Worm (Caenorhabditis elegans) whole organism, L1 larva: ENCODE measurements around the gene hsp-110.

Experiments used
- C16A3.4 ChIP-seq: fragments of 150-350 bp; optimal IDR thresholded peaks from 2 replicates; lab custom pipeline; 2014; ENCODE audit warnings: missing biosample characterization, missing genetic modification characterization
- Y116A8C.19 ChIP-seq: sonication (generic microtip); optimal IDR thresholded peaks from 2 replicates; lab custom pipeline; 2016; ENCODE audit warnings: missing compliant biosample characterization, missing genetic modification characterization, borderline replicate concordance
- aha-1 ChIP-seq: fragments of 150-350 bp; optimal IDR thresholded peaks from 2 replicates; lab custom pipeline; 2014; ENCODE audit warnings: missing biosample characterization, missing genetic modification characterization
- aly-2 ChIP-seq: fragments of 150-350 bp; optimal IDR thresholded peaks from 2 replicates; lab custom pipeline; 2014; ENCODE audit warnings: missing biosample characterization, missing genetic modification characterization
- blmp-1 ChIP-seq: fragments of 150-350 bp; optimal IDR thresholded peaks from 2 replicates; lab custom pipeline; 2014; ENCODE audit warnings: missing biosample characterization, missing genetic modification characterization
- ceh-8 ChIP-seq: fragments of 200-800 bp; sonication (Bioruptor generic); optimal IDR thresholded peaks from 2 replicates; lab custom pipeline; 2018; ENCODE audit warnings: mild to moderate bottlenecking, missing genetic modification characterization, moderate library complexity, missing compliant biosample characterization
- ceh-90 ChIP-seq: sonication (generic microtip); optimal IDR thresholded peaks from 2 replicates; lab custom pipeline; 2016; ENCODE audit warnings: missing genetic modification characterization, missing compliant biosample characterization
- dpl-1 ChIP-seq, 3 experiments: fragments of 150-350 bp in 2 of 3; sonication (generic microtip) in 1 of 3; optimal IDR thresholded peaks; 2 replicates each; lab custom pipeline; 2014 to 2017; ENCODE audit warnings: missing biosample characterization in 3 of 3, missing genetic modification characterization in 3 of 3, missing genetic modification reagents in 3 of 3
- dsc-1 ChIP-seq: sonication (generic microtip); optimal IDR thresholded peaks from 2 replicates; lab custom pipeline; 2016; ENCODE audit warnings: mild to moderate bottlenecking, missing genetic modification characterization, missing compliant biosample characterization
- efl-1 ChIP-seq, 4 experiments: fragments of 150-350 bp; optimal IDR thresholded peaks in 3 of 4; peaks in 1 of 4; 1 replicate in 1 of 4; 2 replicates in 3 of 4; lab custom pipeline; 2014; ENCODE audit warnings: missing biosample characterization in 2 of 4, missing genetic modification characterization in 2 of 4, missing genetic modification reagents in 2 of 4
- efl-3 ChIP-seq: fragments of 200-800 bp; sonication (Bioruptor generic); optimal IDR thresholded peaks from 2 replicates; lab custom pipeline; 2018; ENCODE audit warnings: mild to moderate bottlenecking, missing genetic modification characterization, missing compliant biosample characterization
- egl-13 ChIP-seq: sonication (generic microtip); optimal IDR thresholded peaks from 2 replicates; lab custom pipeline; 2016; ENCODE audit warnings: missing genotype, missing genetic modification reagents, missing genetic modification characterization, missing compliant biosample characterization
- elt-2 ChIP-seq: sonication (generic microtip); optimal IDR thresholded peaks from 2 replicates; lab custom pipeline; 2016; ENCODE audit warnings: missing genetic modification characterization, mild to moderate bottlenecking, inconsistent platforms, missing compliant biosample characterization, missing genetic modification reagents
- elt-3 ChIP-seq, 6 experiments: fragments of 150-350 bp in 1 of 6; sonication (generic microtip); optimal IDR thresholded peaks; 2 replicates each; lab custom pipeline; 2017 to 2018; ENCODE audit warnings: missing biosample characterization in 6 of 6, missing genetic modification characterization in 6 of 6, inconsistent platforms in 1 of 6
- ets-5 ChIP-seq: fragments of 200-800 bp; sonication (Bioruptor generic); IDR thresholded peaks from 2 replicates; pipeline ENCODE4 v1.3.6; 2022; ENCODE audit warnings: missing genetic modification characterization, missing compliant biosample characterization
- fkh-10 ChIP-seq: sonication (generic microtip); optimal IDR thresholded peaks from 2 replicates; lab custom pipeline; 2017; ENCODE audit warnings: missing biosample characterization, missing genetic modification reagents, missing genetic modification characterization
- fos-1 ChIP-seq: fragments of 150-350 bp; optimal IDR thresholded peaks from 2 replicates; lab custom pipeline; 2014; ENCODE audit warnings: missing biosample characterization, missing genetic modification characterization
- hlh-4 ChIP-seq: sonication (generic microtip); optimal IDR thresholded peaks from 2 replicates; lab custom pipeline; 2016; ENCODE audit warnings: mild to moderate bottlenecking, missing genetic modification characterization, missing compliant biosample characterization
- hpl-2 ChIP-seq: fragments of 150-350 bp; optimal IDR thresholded peaks from 2 replicates; lab custom pipeline; 2014; ENCODE audit warnings: missing biosample characterization, missing genetic modification reagents, missing genetic modification characterization
- irx-1 ChIP-seq: sonication (generic microtip); optimal IDR thresholded peaks from 2 replicates; lab custom pipeline; 2016; ENCODE audit warnings: missing genetic modification characterization, missing compliant biosample characterization
- isw-1 ChIP-seq: fragments of 200-800 bp; sonication (Bioruptor generic); IDR thresholded peaks from 2 replicates; pipeline ENCODE4 v1.3.6; 2022; ENCODE audit warnings: missing genetic modification characterization, missing compliant biosample characterization
- lin-14 ChIP-seq: fragments of 200-800 bp; sonication (Bioruptor generic); optimal IDR thresholded peaks from 2 replicates; lab custom pipeline; 2018; ENCODE audit warnings: mild to moderate bottlenecking, missing genetic modification characterization, moderate library complexity, missing compliant biosample characterization
- lin-15B ChIP-seq: fragments of 150-350 bp; sonication (generic microtip); optimal IDR thresholded peaks from 3 replicates; lab custom pipeline; 2014; ENCODE audit warnings: missing biosample characterization, missing genetic modification characterization
- lir-3 ChIP-seq: sonication (generic microtip); optimal IDR thresholded peaks from 2 replicates; lab custom pipeline; 2016; ENCODE audit warnings: mild to moderate bottlenecking, missing genetic modification characterization, moderate library complexity, missing compliant biosample characterization; ENCODE audit not compliant: poor library complexity
- lsy-2 ChIP-seq, 2 experiments: fragments of 150-350 bp; optimal IDR thresholded peaks; 2 replicates each; lab custom pipeline; 2014; ENCODE audit warnings: missing biosample characterization in 2 of 2, missing genetic modification characterization in 2 of 2
- mep-1 ChIP-seq: fragments of 150-350 bp; optimal IDR thresholded peaks from 2 replicates; lab custom pipeline; 2014; ENCODE audit warnings: missing biosample characterization, missing genetic modification characterization
- nhr-12 ChIP-seq: sonication (generic microtip); optimal IDR thresholded peaks from 2 replicates; lab custom pipeline; 2017; ENCODE audit warnings: missing biosample characterization, missing genetic modification characterization
- nhr-47 ChIP-seq: sonication (generic microtip); optimal IDR thresholded peaks from 2 replicates; lab custom pipeline; 2016; ENCODE audit warnings: mild to moderate bottlenecking, missing genetic modification characterization, moderate library complexity, missing compliant biosample characterization
- nhr-71 ChIP-seq: sonication (generic microtip); optimal IDR thresholded peaks from 2 replicates; lab custom pipeline; 2016; ENCODE audit warnings: mild to moderate bottlenecking, missing genetic modification characterization, moderate library complexity, missing compliant biosample characterization
- nhr-76 ChIP-seq: sonication (generic microtip); optimal IDR thresholded peaks from 2 replicates; lab custom pipeline; 2017; ENCODE audit warnings: missing biosample characterization, missing genetic modification characterization
- nhr-77 ChIP-seq: fragments of 150-350 bp; optimal IDR thresholded peaks from 2 replicates; lab custom pipeline; 2014; ENCODE audit warnings: missing biosample characterization, missing genetic modification characterization
- nhr-90 ChIP-seq: sonication (generic microtip); optimal IDR thresholded peaks from 2 replicates; lab custom pipeline; 2016; ENCODE audit warnings: mild to moderate bottlenecking, missing genetic modification characterization, missing compliant biosample characterization; ENCODE audit not compliant: poor library complexity
- pag-3 ChIP-seq: sonication (generic microtip); optimal IDR thresholded peaks from 2 replicates; lab custom pipeline; 2017; ENCODE audit warnings: missing genetic modification characterization, mild to moderate bottlenecking, missing compliant biosample characterization, antibody characterized with exemption, borderline replicate concordance; ENCODE audit not compliant: insufficient read depth
- rnt-1 ChIP-seq: sonication (generic microtip); optimal IDR thresholded peaks from 2 replicates; lab custom pipeline; 2016; ENCODE audit warnings: mild to moderate bottlenecking, missing genetic modification characterization, moderate library complexity, missing compliant biosample characterization
- snu-23 ChIP-seq: sonication (generic microtip); optimal IDR thresholded peaks from 2 replicates; lab custom pipeline; 2016; ENCODE audit warnings: missing genetic modification characterization, missing compliant biosample characterization
- swsn-7 ChIP-seq: sonication (generic microtip); optimal IDR thresholded peaks from 2 replicates; lab custom pipeline; 2016; ENCODE audit warnings: missing genetic modification characterization, missing compliant biosample characterization
- tbx-2 ChIP-seq: sonication (generic microtip); optimal IDR thresholded peaks from 2 replicates; lab custom pipeline; 2016; ENCODE audit warnings: missing genetic modification characterization, missing compliant biosample characterization
- unc-130 ChIP-seq: fragments of 150-350 bp; optimal IDR thresholded peaks from 2 replicates; lab custom pipeline; 2017; ENCODE audit warnings: missing biosample characterization, missing genetic modification characterization, inconsistent platforms
- unc-30 ChIP-seq: sonication (generic microtip); optimal IDR thresholded peaks from 2 replicates; lab custom pipeline; 2017; ENCODE audit warnings: missing biosample characterization, missing genetic modification characterization
- unc-62 ChIP-seq: fragments of 150-350 bp; optimal IDR thresholded peaks from 2 replicates; lab custom pipeline; 2014; ENCODE audit warnings: missing biosample characterization, missing genetic modification reagents, missing genetic modification characterization
- unc-86 ChIP-seq: sonication (generic microtip); optimal IDR thresholded peaks from 2 replicates; lab custom pipeline; 2016; ENCODE audit warnings: missing genetic modification characterization, missing compliant biosample characterization
- vab-15 ChIP-seq: sonication (generic microtip); optimal IDR thresholded peaks from 2 replicates; lab custom pipeline; 2017; ENCODE audit warnings: missing genotype, mild to moderate bottlenecking, missing genetic modification characterization, missing compliant biosample characterization
- xbp-1 ChIP-seq: sonication (generic microtip); optimal IDR thresholded peaks from 2 replicates; lab custom pipeline; 2016; ENCODE audit warnings: missing genetic modification characterization, missing compliant biosample characterization
- zag-1 ChIP-seq: fragments of 150-350 bp; optimal IDR thresholded peaks from 2 replicates; lab custom pipeline; 2014; ENCODE audit warnings: missing biosample characterization, missing genetic modification characterization

The hsp-110 gene

ce11 chrIII:8409166-8409565 lies 37.5 kb downstream of the hsp-110 start, which contains the start of gene ZK353.9:
ZK353.9 (plus strand) TSS chrIII:8409496.
- no peak for TF ChIP-seq unc-62 (GFP tag; lab: Kevin White, UChicago)
- no peak for TF ChIP-seq tbx-2 (tag; lab: Kevin White, UChicago)
- TF ChIP-seq swsn-7 (tag; lab: Kevin White, UChicago): no peak
- TF ChIP-seq hlh-4 (tag; lab: Kevin White, UChicago): no peak
- TF ChIP-seq vab-15 (tag; lab: Kevin White, UChicago): no peak
- TF ChIP-seq nhr-76: no peak
- TF ChIP-seq lsy-2 (tag; optimal IDR thresholded peaks at IDR 0.05; lab: Kevin White, UChicago): no peak
- no peak for TF ChIP-seq unc-130 (tag; lab: Kevin White, UChicago)
- no peak for TF ChIP-seq elt-2 (tag; lab: Kevin White, UChicago)
- TF ChIP-seq xbp-1 (tag; lab: Kevin White, UChicago): no peak
- TF ChIP-seq efl-3 (GFP tag; lab: Kevin White, UChicago): no peak
- no peak for TF ChIP-seq unc-30

ce11 chrIII:8405449-8405962 lies 41.2 kb downstream of the hsp-110 start, which contains the start of the genes ubxn-4 and cyy-1:
ubxn-4 (minus strand) TSS chrIII:8405562.
cyy-1 (plus strand) TSS chrIII:8405874.
- no peak for TF ChIP-seq snu-23
- TF ChIP-seq fkh-10 (GFP tag; lab: Kevin White, UChicago): no peak
- peak; percentile 7 for TF ChIP-seq lin-14
- TF ChIP-seq lir-3 (tag; lab: Kevin White, UChicago): no peak
- no peak for TF ChIP-seq tbx-2 (tag; lab: Kevin White, UChicago)
- no peak for TF ChIP-seq efl-3 (GFP tag; lab: Kevin White, UChicago)
- peak; percentile 51 for TF ChIP-seq xbp-1 (tag; lab: Kevin White, UChicago)
- no peak for TF ChIP-seq Y116A8C.19 (tag; lab: Kevin White, UChicago)
- no peak for TF ChIP-seq egl-13 (tag; lab: Kevin White, UChicago)
- TF ChIP-seq hpl-2 (GFP tag; lab: Kevin White, UChicago): no peak
- TF ChIP-seq unc-30: no peak
- no peak for TF ChIP-seq nhr-90 (tag; lab: Kevin White, UChicago)
- TF ChIP-seq lsy-2 (tag; optimal IDR thresholded peaks at IDR 0.05; lab: Kevin White, UChicago): peak in 1 of 2 experiments; percentile 31
- no peak for TF ChIP-seq swsn-7 (tag; lab: Kevin White, UChicago)
- no peak for TF ChIP-seq irx-1
- TF ChIP-seq ceh-8 (GFP tag; lab: Kevin White, UChicago): no peak
- TF ChIP-seq aha-1 (tag; lab: Kevin White, UChicago): no peak
- no peak for TF ChIP-seq zag-1 (tag; lab: Kevin White, UChicago)
- no peak for TF ChIP-seq rnt-1 (tag; lab: Kevin White, UChicago)
- no peak for TF ChIP-seq unc-86
- TF ChIP-seq nhr-47: no peak
- no peak for TF ChIP-seq pag-3 (tag; lab: Kevin White, UChicago)
- TF ChIP-seq C16A3.4 (tag; lab: Kevin White, UChicago): no peak
- TF ChIP-seq dpl-1 (GFP tag; optimal IDR thresholded peaks at IDR 0.05; lab: Kevin White, UChicago): peak in 1 of 3 experiments; percentile 27
- no peak for TF ChIP-seq vab-15 (tag; lab: Kevin White, UChicago)
- no peak for TF ChIP-seq lin-15B (tag; lab: Kevin White, UChicago)
- TF ChIP-seq blmp-1 (tag; lab: Kevin White, UChicago): no peak
- TF ChIP-seq ets-5: no peak
- no peak for TF ChIP-seq mep-1 (tag; lab: Kevin White, UChicago)
- no peak for TF ChIP-seq nhr-77 (tag; lab: Kevin White, UChicago)
- no peak for TF ChIP-seq elt-3 (tag; optimal IDR thresholded peaks at IDR 0.05; lab: Kevin White, UChicago)
- TF ChIP-seq nhr-71 (tag; lab: Kevin White, UChicago): no peak
- no peak for TF ChIP-seq dsc-1 (tag; lab: Kevin White, UChicago)
- no peak for TF ChIP-seq ceh-90 (tag; lab: Kevin White, UChicago)
- no peak for TF ChIP-seq fos-1 (tag; lab: Kevin White, UChicago)
- TF ChIP-seq elt-2 (tag; lab: Kevin White, UChicago): no peak
- TF ChIP-seq aly-2 (tag; lab: Kevin White, UChicago): no peak
- no peak for TF ChIP-seq efl-1 (optimal IDR thresholded peaks at IDR 0.05; lab: Kevin White, UChicago)
- TF ChIP-seq efl-1 (GFP tag; optimal IDR thresholded peaks at IDR 0.05 in 1 of 2; lab: Kevin White, UChicago): peak in 1 of 2 experiments; percentile 92
- no peak for TF ChIP-seq nhr-12 (tag; lab: Kevin White, UChicago)
- TF ChIP-seq unc-130 (tag; lab: Kevin White, UChicago): no peak
- TF ChIP-seq isw-1 (GFP tag; lab: Robert Waterston, UW): no peak
